Worm (Caenorhabditis elegans): ENCODE data around the gene gst-41.

DNA sequence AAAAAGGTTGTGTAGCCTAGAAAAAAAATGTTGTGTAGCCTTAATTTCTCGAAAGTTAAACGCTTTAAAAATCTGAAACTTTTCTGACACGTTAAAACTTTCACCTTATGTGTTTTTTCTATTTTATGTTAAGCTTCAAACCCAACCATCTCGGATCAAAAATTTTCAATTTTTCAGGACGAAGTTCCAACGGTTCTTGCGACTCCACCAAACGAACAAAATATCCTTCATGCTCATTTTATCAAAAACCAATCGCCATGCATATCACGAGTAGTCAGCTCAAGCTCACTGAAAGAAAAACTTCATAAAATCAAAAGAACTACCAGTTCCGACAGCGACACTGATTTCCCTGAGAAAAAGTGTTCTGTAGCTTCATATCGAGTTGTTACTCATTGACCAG is 37.4 kb upstream of the gst-41 start:
- no peak for TF ChIP-seq sea-1 (GFP tag; conservative IDR thresholded peaks at IDR 0.05)
- no peak for TF ChIP-seq tbx-37 (GFP tag; conservative IDR thresholded peaks at IDR 0.05)
- no peak for TF ChIP-seq hmbx-1 (tag; optimal IDR thresholded peaks at IDR 0.05)
- TF ChIP-seq ama-1 (optimal IDR thresholded peaks at IDR 0.05), result no peak
- TF ChIP-seq ceh-36 (tag; optimal IDR thresholded peaks at IDR 0.05), result no peak
- no peak for TF ChIP-seq ets-7 (tag; optimal IDR thresholded peaks at IDR 0.05)
- TF ChIP-seq tra-4 (tag; optimal IDR thresholded peaks at IDR 0.05), result no peak
- TF ChIP-seq pes-1 (GFP tag; IDR thresholded peaks at IDR 0.05), result no peak
- no peak for TF ChIP-seq B0310.2 (tag; optimal IDR thresholded peaks at IDR 0.05)
- no peak for TF ChIP-seq aly-1 (tag; optimal IDR thresholded peaks at IDR 0.05)
- no peak for TF ChIP-seq tbx-11 (GFP tag; IDR thresholded peaks at IDR 0.05)
- no peak for TF ChIP-seq flt-1 (GFP tag; IDR thresholded peaks at IDR 0.05)
